Worm (Caenorhabditis elegans) whole organism, late embryonic: ENCODE data around the gene C34H4.1.

Source experiments
- C38D4.7 ChIP-seq: fragments of 200-800 bp; sonication (Bioruptor generic); optimal IDR thresholded peaks from 2 replicates; lab custom pipeline; 2018; ENCODE audit warnings: mild to moderate bottlenecking, missing genetic modification characterization, moderate library complexity, missing compliant biosample characterization
- ceh-30 ChIP-seq: fragments of 150-350 bp; optimal IDR thresholded peaks from 2 replicates; lab custom pipeline; 2014; ENCODE audit warnings: missing biosample characterization, missing genetic modification characterization
- ceh-34 ChIP-seq: sonication (generic microtip); optimal IDR thresholded peaks from 2 replicates; lab custom pipeline; 2016; ENCODE audit warnings: mild to moderate bottlenecking, missing genetic modification characterization, missing compliant biosample characterization
- ceh-9 ChIP-seq: sonication (generic microtip); optimal IDR thresholded peaks from 2 replicates; lab custom pipeline; 2016; ENCODE audit warnings: mild to moderate bottlenecking, missing genetic modification characterization, inconsistent platforms, missing compliant biosample characterization
- dmd-4 ChIP-seq: sonication (generic microtip); optimal IDR thresholded peaks from 2 replicates; lab custom pipeline; 2016; ENCODE audit warnings: borderline replicate concordance, missing genetic modification characterization, missing compliant biosample characterization
- elt-4 ChIP-seq: sonication (generic microtip); optimal IDR thresholded peaks from 2 replicates; lab custom pipeline; 2016; ENCODE audit warnings: missing genetic modification characterization, missing compliant biosample characterization
- gmeb-2 ChIP-seq: sonication (generic microtip); optimal IDR thresholded peaks from 2 replicates; lab custom pipeline; 2016; ENCODE audit warnings: missing genetic modification characterization, inconsistent platforms, missing compliant biosample characterization
- lim-6 ChIP-seq: sonication (generic microtip); optimal IDR thresholded peaks from 2 replicates; lab custom pipeline; 2016; ENCODE audit warnings: missing genetic modification characterization, missing compliant biosample characterization
- lin-11 ChIP-seq: fragments of 200-800 bp; sonication (Bioruptor generic); optimal IDR thresholded peaks from 2 replicates; lab custom pipeline; 2018; ENCODE audit warnings: mild to moderate bottlenecking, missing genetic modification characterization, missing compliant biosample characterization
- nhr-11 ChIP-seq: fragments of 150-350 bp; optimal IDR thresholded peaks from 2 replicates; lab custom pipeline; 2014; ENCODE audit warnings: missing biosample characterization, missing genetic modification characterization
- pat-9 ChIP-seq: fragments of 200-800 bp; sonication (Bioruptor generic); optimal IDR thresholded peaks from 2 replicates; lab custom pipeline; 2018; ENCODE audit warnings: mild to moderate bottlenecking, missing genetic modification characterization, moderate library complexity, missing compliant biosample characterization
- sox-4 ChIP-seq: sonication (generic microtip); optimal IDR thresholded peaks from 2 replicates; lab custom pipeline; 2017; ENCODE audit warnings: mild to moderate bottlenecking, missing genetic modification characterization, inconsistent platforms, missing compliant biosample characterization
- tbx-2 ChIP-seq: sonication (generic microtip); optimal IDR thresholded peaks from 2 replicates; lab custom pipeline; 2016; ENCODE audit warnings: missing genetic modification characterization, missing compliant biosample characterization
- unc-55 ChIP-seq: sonication (generic microtip); optimal IDR thresholded peaks from 2 replicates; lab custom pipeline; 2017; ENCODE audit warnings: missing biosample characterization, missing genetic modification reagents, missing genetic modification characterization

DNA sequence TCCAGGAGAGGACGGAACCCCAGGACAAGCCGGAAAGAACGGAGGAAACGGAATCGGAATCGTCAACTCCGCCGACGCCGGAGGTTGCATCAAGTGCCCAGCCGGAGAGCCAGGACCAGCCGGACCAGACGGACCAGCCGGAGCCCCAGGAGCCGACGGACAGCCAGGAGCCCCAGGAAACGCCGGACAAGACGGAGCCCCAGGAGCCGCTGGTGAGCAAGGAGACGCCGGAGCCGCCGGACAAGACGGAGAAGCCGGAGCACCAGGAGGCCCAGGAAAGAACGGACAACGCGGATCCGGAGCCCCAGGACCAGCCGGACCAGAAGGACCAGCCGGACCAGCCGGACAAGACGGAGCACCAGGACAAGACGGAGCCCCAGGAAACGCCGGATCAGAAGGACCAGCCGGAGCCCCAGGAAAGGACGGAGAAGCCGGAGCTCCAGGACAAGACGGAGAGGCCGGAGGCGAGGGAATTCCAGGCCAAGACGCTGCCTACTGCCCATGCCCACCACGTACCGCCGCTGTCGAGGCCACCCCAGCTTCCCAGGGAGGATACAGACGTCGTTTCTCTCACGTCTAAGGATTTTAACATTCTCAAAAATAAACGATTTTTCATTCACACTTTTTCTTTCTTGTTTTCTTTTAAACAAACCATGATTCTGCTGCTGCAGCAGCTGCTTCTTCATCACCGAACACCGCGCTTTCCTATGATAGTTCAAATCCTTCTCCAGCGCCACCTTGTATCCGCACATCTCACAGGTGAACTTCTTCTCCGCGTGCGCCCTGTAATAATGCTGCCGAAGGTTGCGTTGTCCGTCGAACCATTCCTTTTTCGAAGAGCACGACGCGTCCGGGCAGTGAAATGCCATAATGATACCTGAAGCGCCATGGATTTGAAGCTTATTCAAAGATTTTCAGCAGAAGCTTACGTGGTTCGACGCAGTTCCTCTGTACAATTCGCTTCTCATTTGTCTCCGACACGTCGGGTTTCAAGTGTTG is 6.0 kb upstream of the C34H4.1 start:
- TF ChIP-seq dmd-4 (tag; lab: Kevin White, UChicago), result no peak
- no peak for TF ChIP-seq tbx-2 (tag; lab: Kevin White, UChicago)
- TF ChIP-seq lin-11 (tag; lab: Kevin White, UChicago), result no peak
- no peak for TF ChIP-seq ceh-9
- no peak for TF ChIP-seq ceh-30 (tag; lab: Kevin White, UChicago)
- no peak for TF ChIP-seq nhr-11 (tag; lab: Kevin White, UChicago)
- no peak for TF ChIP-seq pat-9
- no peak for TF ChIP-seq C38D4.7 (GFP tag; lab: Kevin White, UChicago)
- TF ChIP-seq sox-4, result no peak
- TF ChIP-seq elt-4 (tag; lab: Kevin White, UChicago), result no peak
- no peak for TF ChIP-seq gmeb-2 (tag; lab: Kevin White, UChicago)
- TF ChIP-seq lim-6 (tag; lab: Kevin White, UChicago), result no peak
- no peak for TF ChIP-seq ceh-34 (tag; lab: Kevin White, UChicago)
- no peak for TF ChIP-seq unc-55 (GFP tag; lab: Kevin White, UChicago)
